Worm (Caenorhabditis elegans): Measurements from ENCODE around the gene ace-1.

ce11 chrX:16335396-16335795, 31.7 kb upstream of the ace-1 start:
- TF ChIP-seq ama-1 (optimal IDR thresholded peaks at IDR 0.05) (no peak), ama-1 (GFP tag; optimal IDR thresholded peaks at IDR 0.05) (no peak), pha-4 (tag; optimal IDR thresholded peaks at IDR 0.05) (no peak), F49E8.2 (tag; optimal IDR thresholded peaks at IDR 0.05; ENCODE audit: insufficient read depth) (no peak)

Measured in whole organism, young adult.